Worm (Caenorhabditis elegans) whole organism, L3 larva: ENCODE measurements around the gene F38G1.3.

Experiments
- egl-27 ChIP-seq: sonication (generic microtip); optimal IDR thresholded peaks from 4 replicates; lab custom pipeline; 2017; ENCODE audit warnings: missing biosample characterization, missing genetic modification reagents, missing genetic modification characterization
- lsy-12 ChIP-seq: sonication (generic microtip); optimal IDR thresholded peaks from 2 replicates; lab custom pipeline; 2016; ENCODE audit warnings: mild to moderate bottlenecking, missing genetic modification characterization, missing compliant biosample characterization
- pha-4 ChIP-seq: fragments of 150-350 bp; optimal IDR thresholded peaks from 2 replicates; lab custom pipeline; 2014; ENCODE audit warnings: missing biosample characterization, missing genetic modification reagents, missing genetic modification characterization
- tbx-2 ChIP-seq: sonication (generic microtip); optimal IDR thresholded peaks from 2 replicates; lab custom pipeline; 2016; ENCODE audit warnings: mild to moderate bottlenecking, missing genetic modification characterization, missing compliant biosample characterization

DNA sequence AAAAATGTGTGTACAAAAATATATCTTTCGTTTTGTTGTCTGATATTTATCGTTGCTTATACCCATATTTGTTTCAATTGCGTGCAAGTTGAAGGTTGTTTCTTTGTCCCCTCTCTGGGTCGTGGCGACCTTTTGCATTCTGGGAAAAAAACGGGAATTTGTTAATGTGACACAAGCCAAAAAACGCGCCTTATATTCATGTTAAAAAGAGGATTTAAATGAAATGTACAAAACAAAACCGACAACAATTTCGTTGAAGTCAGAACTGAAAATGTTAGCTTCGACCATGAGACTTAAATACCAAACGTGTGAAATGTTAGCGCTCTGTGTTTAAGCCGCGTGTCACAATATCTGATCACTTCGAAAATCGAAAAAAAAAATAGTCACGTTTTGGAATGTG lies 48.1 kb downstream of the F38G1.3 start:
- TF ChIP-seq egl-27 (no peak), tbx-2 (no peak), pha-4 (tag; lab: Kevin White, UChicago) (no peak), lsy-12 (tag; lab: Kevin White, UChicago) (no peak)
